Worm (Caenorhabditis elegans): ENCODE data around the gene C47D12.2.

The C47D12.2 gene

ce11 chrII:11675877-11676473 is at the start of gene C47D12.2, which contains the start of gene trr-1:
TSS of gene C47D12.2 (plus strand) at chrII:11676306.
TSS of gene trr-1 (minus strand) at chrII:11675927.
- TF ChIP-seq hlh-30 (tag; optimal IDR thresholded peaks at IDR 0.05; ENCODE audit: insufficient read depth) = peak; percentile 57
- TF ChIP-seq madf-2 (tag; optimal IDR thresholded peaks at IDR 0.05) = peak; percentile 29
- TF ChIP-seq unc-42 (tag; optimal IDR thresholded peaks at IDR 0.05) = peak; percentile 69
- peak; percentile 1 for TF ChIP-seq sdc-2 (tag; optimal IDR thresholded peaks at IDR 0.05)
- peak; percentile 48 for TF ChIP-seq tbx-2 (tag; optimal IDR thresholded peaks at IDR 0.05)
- TF ChIP-seq dmd-4 (tag; optimal IDR thresholded peaks at IDR 0.05; ENCODE audit: borderline replicate concordance) = no peak
- no peak for TF ChIP-seq ref-2 (tag; optimal IDR thresholded peaks at IDR 0.05)
- TF ChIP-seq hlh-8 (tag; optimal IDR thresholded peaks at IDR 0.05) = no peak
- TF ChIP-seq ceh-9 (tag; optimal IDR thresholded peaks at IDR 0.05) = no peak
- no peak for TF ChIP-seq unc-3 (GFP tag; conservative IDR thresholded peaks at IDR 0.05)
- peak; percentile 7 for TF ChIP-seq unc-3 (tag; optimal IDR thresholded peaks at IDR 0.05)
- peak; percentile 34 for TF ChIP-seq ceh-14 (tag; optimal IDR thresholded peaks at IDR 0.05)
- TF ChIP-seq C08G9.2 (tag; optimal IDR thresholded peaks at IDR 0.05) = no peak
- no peak for TF ChIP-seq unc-86 (tag; optimal IDR thresholded peaks at IDR 0.05)
- TF ChIP-seq ceh-18 (tag; optimal IDR thresholded peaks at IDR 0.05) = peak; percentile 43
- TF ChIP-seq T23F11.4 (GFP tag; optimal IDR thresholded peaks at IDR 0.05) = no peak

DNA sequence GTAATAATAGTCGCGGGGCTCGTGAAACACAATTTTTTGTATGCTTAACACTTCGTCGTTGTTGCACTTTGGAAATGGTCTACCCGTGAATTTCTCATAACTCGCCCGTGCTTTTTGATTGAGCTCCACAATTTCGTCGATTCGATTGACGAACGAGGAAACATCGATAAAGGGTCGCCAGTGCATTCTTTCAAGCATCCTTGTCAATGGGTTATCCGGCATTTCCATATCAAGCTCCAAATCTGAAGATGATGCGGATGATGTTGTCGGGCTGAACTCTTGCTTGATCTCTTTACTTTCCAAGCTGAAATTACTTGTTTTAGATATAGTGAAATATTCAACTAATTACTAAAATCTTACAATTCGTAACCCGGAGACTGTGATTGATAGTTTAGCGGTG is 48.2 kb upstream of the C47D12.2 start:
- no peak for TF ChIP-seq unc-42 (tag; optimal IDR thresholded peaks at IDR 0.05)
- no peak for TF ChIP-seq pha-4 (tag; optimal IDR thresholded peaks at IDR 0.05)
- no peak for TF ChIP-seq ceh-19 (GFP tag; optimal IDR thresholded peaks at IDR 0.05)
- no peak for TF ChIP-seq unc-55 (GFP tag; optimal IDR thresholded peaks at IDR 0.05)
- TF ChIP-seq dve-1 (tag; optimal IDR thresholded peaks at IDR 0.05) = no peak
- no peak for TF ChIP-seq nhr-232 (tag; optimal IDR thresholded peaks at IDR 0.05)
- no peak for TF ChIP-seq lin-11 (tag; optimal IDR thresholded peaks at IDR 0.05)
- no peak for TF ChIP-seq hlh-6 (tag; optimal IDR thresholded peaks at IDR 0.05)
- no peak for TF ChIP-seq C08G9.2 (tag; optimal IDR thresholded peaks at IDR 0.05)
- TF ChIP-seq fkh-6 (tag; optimal IDR thresholded peaks at IDR 0.05) = no peak
- no peak for TF ChIP-seq lim-6 (tag; optimal IDR thresholded peaks at IDR 0.05)

- no peak for TF ChIP-seq K09A11.1 (tag; optimal IDR thresholded peaks at IDR 0.05; ENCODE audit: insufficient read depth)
- TF ChIP-seq ama-1 (optimal IDR thresholded peaks at IDR 0.05) = no peak
- TF ChIP-seq lim-6 (tag; optimal IDR thresholded peaks at IDR 0.05) = no peak
- TF ChIP-seq rnt-1 (tag; optimal IDR thresholded peaks at IDR 0.05) = no peak
- TF ChIP-seq elt-2 (tag; optimal IDR thresholded peaks at IDR 0.05) = no peak
Observed at ce11 chrII:11629957-11630356, 46.1 kb upstream of the C47D12.2 start.

DNA sequence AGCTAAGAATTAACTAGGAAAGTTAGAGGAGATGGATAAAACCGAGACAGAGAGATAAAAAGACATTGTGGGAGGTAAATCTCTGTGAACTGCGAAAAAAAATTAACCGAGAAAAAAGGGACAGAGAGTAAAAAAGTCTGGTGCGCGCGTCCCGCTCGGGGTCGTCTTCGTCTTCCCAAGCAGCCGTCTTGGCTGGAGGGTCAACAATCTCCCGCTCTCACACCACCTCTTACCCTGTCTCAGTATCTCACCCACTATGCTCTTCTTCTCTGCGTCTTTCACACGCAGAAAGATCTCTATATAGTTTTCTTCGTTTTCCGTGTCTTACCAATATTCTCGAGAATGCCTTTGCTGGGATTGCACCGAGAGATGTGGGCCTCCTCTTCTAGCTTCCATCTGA is 43.4 kb upstream of the C47D12.2 start:
- TF ChIP-seq ceh-6 (GFP tag; optimal IDR thresholded peaks at IDR 0.05) (no peak), ztf-16 (tag; optimal IDR thresholded peaks at IDR 0.05) (no peak), ceh-31 (tag; optimal IDR thresholded peaks at IDR 0.05) (peak; percentile 27), elt-2 (tag; optimal IDR thresholded peaks at IDR 0.05) (peak; percentile 3), eyg-1 (tag; optimal IDR thresholded peaks at IDR 0.05) (no peak), nhr-232 (tag; optimal IDR thresholded peaks at IDR 0.05) (no peak), tbx-2 (tag; optimal IDR thresholded peaks at IDR 0.05) (peak; percentile 58), hlh-6 (tag; optimal IDR thresholded peaks at IDR 0.05) (peak; percentile 27), ceh-48 (tag; optimal IDR thresholded peaks at IDR 0.05) (no peak), odd-2 (tag; optimal IDR thresholded peaks at IDR 0.05) (no peak), syd-9 (tag; optimal IDR thresholded peaks at IDR 0.05) (peak; percentile 26), pha-4 (tag; optimal IDR thresholded peaks at IDR 0.05) (no peak), gmeb-2 (tag; optimal IDR thresholded peaks at IDR 0.05) (no peak), nfya-1 (tag; optimal IDR thresholded peaks at IDR 0.05) (peak; percentile 17), ttx-3 (tag; optimal IDR thresholded peaks at IDR 0.05) (no peak), ref-2 (tag; optimal IDR thresholded peaks at IDR 0.05) (peak; percentile 19), sdc-2 (tag; optimal IDR thresholded peaks at IDR 0.05) (peak; percentile 19), ceh-14 (tag; optimal IDR thresholded peaks at IDR 0.05) (no peak), K09A11.1 (tag; optimal IDR thresholded peaks at IDR 0.05; ENCODE audit: insufficient read depth) (no peak)

Measured in whole organism, late embryonic.